Fruit fly (Drosophila melanogaster) S2 (cell line): ENCODE data around the gene CG3679.

Experiments
- CG8478 ChIP-seq: fragments of >200 bp; optimal IDR thresholded peaks from 2 replicates; lab custom pipeline; 2018
- CTCF ChIP-seq, 2 experiments: fragments of >200 bp; optimal IDR thresholded peaks; 2 replicates each; lab custom pipeline; 2018

The CG3679 gene

DNA sequence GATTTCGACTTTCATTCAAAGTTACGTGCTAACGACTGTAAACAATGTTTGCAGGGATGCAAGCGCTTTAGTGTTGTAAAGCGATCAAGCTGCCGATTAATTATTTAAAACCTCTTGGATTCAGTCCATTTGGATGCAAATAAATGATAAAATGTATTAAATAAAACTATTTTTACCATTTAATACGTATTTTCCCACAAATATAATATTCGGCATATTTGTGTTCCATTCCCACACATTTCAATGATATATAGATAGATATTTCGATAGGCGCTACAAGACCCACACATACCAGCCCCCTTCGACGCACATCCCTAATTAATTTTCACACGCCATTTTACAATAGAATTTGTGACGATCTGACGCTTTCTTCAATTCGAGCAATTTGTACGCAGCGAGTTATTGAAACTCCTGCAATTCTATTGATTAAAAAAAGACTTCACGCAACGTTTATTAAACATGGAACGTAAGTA lies 15.1 kb upstream of the CG3679 start, which contains the start of the genes CG32576 and caz:
Gene CG32576 (minus strand): TSS at position 42 of the 473 bp plus-strand sequence.
Gene caz (plus strand): TSS at position 319 of the 473 bp plus-strand sequence.
- TF ChIP-seq CTCF (optimal IDR thresholded peaks at IDR 0.05; lab: Kevin White, UChicago) (no peak), CG8478 (lab: Kevin White, UChicago) (no peak)

DNA sequence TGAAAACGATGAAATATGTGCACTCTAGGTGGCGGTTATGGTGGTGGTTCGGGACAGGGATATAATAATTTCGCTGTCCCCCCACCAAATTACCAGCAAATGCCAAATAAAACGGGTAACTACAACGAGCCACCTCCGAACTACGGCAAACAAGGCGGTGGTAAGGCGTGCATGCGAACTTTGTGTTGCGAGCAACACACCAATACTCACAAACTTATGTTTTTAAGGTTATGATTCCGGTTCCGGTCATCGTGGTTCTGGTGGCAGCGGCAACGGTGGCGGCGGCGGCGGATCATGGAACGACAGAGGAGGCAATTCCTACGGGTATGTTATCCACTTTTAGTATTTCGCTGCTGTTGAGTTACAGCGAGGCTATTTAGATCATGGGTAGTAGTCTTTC lies 14.7 kb upstream of the CG3679 start:
- TF ChIP-seq CTCF (optimal IDR thresholded peaks at IDR 0.05; lab: Kevin White, UChicago) (no peak), CG8478 (lab: Kevin White, UChicago) (no peak)

DNA sequence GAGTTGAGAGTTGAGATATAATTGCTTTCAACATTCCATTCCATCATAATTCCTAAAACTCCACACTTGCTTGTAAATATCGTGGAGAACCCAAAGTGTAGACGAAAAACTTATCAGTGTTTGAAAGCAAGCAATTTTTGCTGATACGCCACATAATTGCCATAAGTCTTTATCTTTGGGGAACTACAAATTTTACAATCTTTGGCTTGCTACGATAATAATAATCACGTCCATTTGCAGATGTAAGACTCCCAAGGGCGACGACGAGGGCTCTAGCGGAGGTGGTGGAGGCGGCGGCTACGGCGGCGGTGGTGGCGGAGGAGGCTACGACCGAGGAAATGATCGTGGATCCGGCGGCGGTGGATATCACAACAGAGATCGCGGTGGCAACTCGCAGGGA lies 11.0 kb upstream of the CG3679 start:
- TF ChIP-seq CTCF (optimal IDR thresholded peaks at IDR 0.05; lab: Kevin White, UChicago) (no peak), CG8478 (lab: Kevin White, UChicago) (no peak)

DNA sequence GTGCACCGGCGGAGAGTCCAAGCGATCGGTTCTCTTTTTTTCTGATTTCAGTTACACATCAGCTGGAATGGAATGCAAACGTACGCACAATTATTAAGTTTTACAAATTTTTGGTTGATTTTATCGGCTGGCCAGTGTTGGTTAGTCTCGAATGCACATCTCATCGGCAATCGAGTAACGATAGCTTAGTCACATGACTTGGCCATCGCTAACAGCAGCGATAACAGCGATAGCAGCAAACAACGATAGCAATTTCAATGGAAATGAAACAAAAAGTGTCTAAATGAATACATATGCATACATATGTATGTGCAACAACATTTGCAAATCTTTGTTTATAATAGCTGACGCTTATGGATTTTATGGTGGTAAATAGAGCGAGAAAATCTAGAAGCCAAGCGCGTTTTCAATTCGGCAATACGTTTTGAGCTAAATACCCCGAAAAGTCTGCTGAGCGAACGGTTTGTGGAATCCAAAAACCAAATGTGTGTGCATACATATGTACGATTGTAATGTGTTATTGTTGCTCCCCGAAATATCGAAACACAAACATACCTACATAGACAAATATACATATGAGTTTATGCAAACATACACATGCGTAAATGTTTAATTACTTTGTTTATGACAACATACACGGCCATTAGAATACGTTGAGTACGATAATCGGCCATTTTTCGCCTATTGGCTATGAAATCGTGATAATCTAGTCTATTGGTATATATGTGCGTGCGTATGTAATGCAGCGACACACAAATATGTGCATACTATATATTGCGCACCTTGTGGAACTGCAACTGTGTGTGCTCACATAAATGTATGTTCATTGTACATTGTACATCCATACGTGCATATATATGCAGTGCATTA lies 7.0 kb upstream of the CG3679 start, which contains the start of gene CG3632:
Gene CG3632 (plus strand): TSS at position 249 of the 870 bp plus-strand sequence.
- TF ChIP-seq CG8478 (lab: Kevin White, UChicago) (no peak), CTCF (optimal IDR thresholded peaks at IDR 0.05; lab: Kevin White, UChicago) (no peak)

DNA sequence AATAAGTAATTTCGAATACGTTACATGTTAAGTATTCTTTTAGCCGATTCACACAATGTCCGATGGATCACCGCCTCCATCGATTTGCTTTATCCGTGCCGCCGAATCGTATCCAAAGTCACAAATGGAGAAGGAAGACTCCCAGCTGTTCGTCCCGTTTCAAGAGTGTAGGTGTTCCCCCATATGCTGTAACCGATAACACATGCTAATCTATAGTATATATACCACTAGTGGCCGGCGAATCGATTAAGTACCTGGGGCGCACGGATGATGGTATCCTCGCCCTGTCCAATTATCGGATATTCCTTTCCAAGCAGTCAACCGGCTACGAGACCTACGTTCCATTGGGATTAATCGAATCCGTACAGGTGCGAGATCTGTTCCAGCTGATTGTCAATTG lies 6.1 kb upstream of the CG3679 start, which contains the start of gene ERp44:
Gene ERp44 (minus strand): TSS at position 101 of the 400 bp plus-strand sequence.
- no peak for TF ChIP-seq CTCF (optimal IDR thresholded peaks at IDR 0.05; lab: Kevin White, UChicago)
- no peak for TF ChIP-seq CG8478 (lab: Kevin White, UChicago)

DNA sequence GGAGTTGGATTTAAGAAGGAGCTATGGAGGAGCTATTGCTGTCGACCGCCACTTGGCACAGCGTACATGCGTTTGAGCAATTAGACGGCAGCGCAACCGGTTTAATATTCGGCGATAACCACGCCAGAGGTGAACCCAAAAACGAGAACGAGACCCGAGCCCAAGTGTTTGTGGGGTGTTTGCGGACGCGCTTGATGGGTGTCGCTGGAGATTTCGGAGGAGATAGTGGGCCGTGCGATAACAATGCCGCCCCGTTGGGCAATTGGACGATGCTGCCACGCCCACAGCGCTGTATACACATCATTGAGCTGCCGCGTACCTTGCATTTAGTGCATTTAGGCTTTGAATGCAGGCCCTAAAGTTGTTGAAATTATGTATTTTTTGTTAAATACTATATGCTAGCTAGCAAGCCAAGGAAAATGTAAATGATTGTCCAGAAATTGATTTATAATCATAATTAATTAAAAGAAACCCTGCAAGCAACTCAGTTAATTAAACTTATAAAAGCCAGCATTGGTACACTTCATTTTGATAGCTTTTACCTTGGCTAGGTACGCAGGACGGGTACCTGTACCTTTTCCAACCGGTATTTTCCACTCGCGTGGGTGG lies 4.7 kb downstream of the CG3679 start, which contains the start of gene Had1:
Gene Had1 (minus strand): TSS at position 358 of the 609 bp plus-strand sequence.
- TF ChIP-seq CTCF (optimal IDR thresholded peaks at IDR 0.05; lab: Kevin White, UChicago) (no peak), CG8478 (lab: Kevin White, UChicago) (no peak)

DNA sequence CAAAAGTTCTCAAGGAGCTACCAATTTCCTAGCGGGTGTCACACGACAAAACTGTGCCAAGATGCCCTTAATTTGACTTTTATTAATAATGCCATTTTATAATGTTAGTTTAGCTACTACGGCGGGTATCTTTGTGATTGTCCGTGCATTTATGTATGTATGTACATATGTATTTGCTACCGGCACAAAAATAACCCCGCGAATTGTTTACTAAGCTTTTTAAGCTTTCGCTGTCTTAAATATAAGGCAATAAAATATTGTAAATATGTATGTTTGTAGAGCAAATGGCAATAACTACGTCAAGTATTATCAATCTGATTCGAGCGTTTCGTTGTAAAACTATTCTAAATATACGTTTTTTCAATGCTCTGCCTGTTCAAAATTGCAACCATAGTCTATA lies 5.3 kb downstream of the CG3679 start:
- no peak for TF ChIP-seq CTCF (optimal IDR thresholded peaks at IDR 0.05; lab: Kevin White, UChicago)

DNA sequence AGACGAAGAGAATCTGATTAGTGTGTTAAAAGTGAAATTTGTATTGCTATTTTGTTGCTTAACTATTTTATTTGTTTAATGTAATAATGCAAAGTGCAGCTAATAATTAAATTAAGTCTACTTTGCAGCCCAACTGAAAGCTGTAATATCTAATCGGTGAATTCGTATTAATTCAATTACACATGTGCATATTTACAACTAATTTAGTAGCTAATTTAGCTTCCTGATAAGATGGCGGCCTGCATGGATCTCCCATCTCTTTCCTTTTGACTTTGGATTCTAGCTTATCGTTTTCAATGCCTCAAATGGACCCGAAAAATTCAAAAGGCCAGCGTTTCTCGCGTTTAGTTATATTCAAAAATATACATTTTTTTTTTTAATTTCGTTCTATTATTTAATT lies 6.1 kb downstream of the CG3679 start:
- no peak for TF ChIP-seq CG8478 (lab: Kevin White, UChicago)
- no peak for TF ChIP-seq CTCF (optimal IDR thresholded peaks at IDR 0.05; lab: Kevin White, UChicago)

DNA sequence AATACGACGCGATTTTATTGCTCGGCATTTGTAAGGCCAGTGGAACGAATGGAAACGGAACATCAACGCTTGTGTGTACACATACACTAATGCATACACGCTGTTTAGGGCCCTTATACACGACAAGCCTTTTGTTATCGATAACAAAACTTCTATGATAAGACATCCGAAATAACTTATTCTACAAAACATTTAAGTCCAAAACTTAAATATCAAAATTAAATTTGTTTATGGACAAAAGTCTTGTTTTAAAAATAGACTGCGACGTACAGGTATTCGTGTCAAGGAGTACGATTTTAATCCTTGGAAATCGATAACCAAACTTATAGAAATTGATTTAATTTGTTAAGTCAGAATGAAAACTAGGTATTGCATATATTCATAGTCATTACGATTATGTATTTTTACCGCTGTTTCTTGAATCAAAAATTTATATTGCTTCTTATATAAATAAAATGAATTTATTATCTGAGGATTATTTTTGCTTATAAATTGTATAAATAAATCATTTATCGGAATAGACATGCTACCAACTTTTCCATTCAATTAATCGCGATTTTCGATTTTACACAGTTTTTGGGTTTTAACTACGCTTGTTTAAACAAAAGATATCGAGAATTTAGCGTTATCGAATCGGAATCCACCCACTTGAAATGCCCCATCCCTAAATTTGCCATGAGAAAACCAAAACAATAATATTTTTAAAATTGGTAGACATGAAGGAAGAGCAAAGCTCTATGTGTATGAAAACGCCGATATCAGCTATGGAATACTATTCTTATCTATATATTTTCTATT lies 9.6 kb downstream of the CG3679 start, which contains the start of the genes CG9915 and SWIP:
Gene CG9915 (minus strand): TSS at position 61 of the 798 bp plus-strand sequence.
Gene SWIP (plus strand): TSS at position 632 of the 798 bp plus-strand sequence.
- no peak for TF ChIP-seq CG8478 (lab: Kevin White, UChicago)
- no peak for TF ChIP-seq CTCF (optimal IDR thresholded peaks at IDR 0.05; lab: Kevin White, UChicago)

DNA sequence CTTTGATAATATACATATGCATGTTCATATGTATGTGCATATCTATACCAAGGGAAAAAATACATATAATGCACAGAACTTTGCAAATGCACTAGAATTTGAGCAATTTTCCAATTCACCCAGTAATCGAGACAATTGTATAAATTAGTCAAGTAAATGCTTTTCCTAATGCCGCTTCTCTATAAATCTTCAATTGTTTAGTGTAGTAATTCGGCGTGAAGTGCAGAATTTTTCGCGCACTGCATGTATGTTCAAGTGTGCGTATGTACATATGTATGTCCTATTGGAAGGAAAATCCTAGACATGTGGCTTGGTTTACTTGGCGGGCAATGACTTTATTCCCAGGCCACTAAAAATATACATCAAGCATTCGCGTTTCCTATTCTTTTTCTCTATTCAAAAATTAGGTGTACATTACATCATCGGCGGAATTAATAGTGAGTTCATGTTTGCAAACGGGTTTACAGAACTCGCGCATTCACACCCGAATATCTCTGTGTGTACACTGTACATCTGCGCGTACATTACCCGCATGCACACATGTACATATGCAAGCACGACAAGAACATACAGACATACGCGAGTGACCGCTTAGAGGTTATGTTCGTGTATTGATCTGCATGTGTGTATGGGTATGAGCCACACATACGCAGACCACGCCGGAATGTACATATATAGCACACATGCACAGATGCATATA lies 15.3 kb downstream of the CG3679 start:
- TF ChIP-seq CTCF (optimal IDR thresholded peaks at IDR 0.05; lab: Kevin White, UChicago) (no peak), CG8478 (lab: Kevin White, UChicago) (no peak)

DNA sequence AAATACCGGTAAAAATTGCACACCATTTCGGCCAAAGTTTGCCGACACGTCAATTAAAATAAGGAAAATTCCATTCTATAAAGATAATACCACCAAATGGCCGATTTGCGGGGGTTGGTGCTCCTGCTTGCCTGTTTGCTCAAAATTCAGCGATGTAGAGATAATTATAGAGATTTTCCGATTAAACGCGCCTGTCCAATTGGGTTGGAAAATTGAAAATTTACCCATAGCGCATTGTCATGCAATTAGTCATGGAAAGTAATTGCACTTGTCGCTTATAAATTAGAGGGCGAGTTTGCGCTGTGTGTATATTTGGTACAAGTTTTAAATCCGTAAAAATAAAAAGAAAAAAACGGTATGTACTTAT lies 15.9 kb downstream of the CG3679 start:
- no peak for TF ChIP-seq CG8478 (lab: Kevin White, UChicago)
- no peak for TF ChIP-seq CTCF (optimal IDR thresholded peaks at IDR 0.05; lab: Kevin White, UChicago)

DNA sequence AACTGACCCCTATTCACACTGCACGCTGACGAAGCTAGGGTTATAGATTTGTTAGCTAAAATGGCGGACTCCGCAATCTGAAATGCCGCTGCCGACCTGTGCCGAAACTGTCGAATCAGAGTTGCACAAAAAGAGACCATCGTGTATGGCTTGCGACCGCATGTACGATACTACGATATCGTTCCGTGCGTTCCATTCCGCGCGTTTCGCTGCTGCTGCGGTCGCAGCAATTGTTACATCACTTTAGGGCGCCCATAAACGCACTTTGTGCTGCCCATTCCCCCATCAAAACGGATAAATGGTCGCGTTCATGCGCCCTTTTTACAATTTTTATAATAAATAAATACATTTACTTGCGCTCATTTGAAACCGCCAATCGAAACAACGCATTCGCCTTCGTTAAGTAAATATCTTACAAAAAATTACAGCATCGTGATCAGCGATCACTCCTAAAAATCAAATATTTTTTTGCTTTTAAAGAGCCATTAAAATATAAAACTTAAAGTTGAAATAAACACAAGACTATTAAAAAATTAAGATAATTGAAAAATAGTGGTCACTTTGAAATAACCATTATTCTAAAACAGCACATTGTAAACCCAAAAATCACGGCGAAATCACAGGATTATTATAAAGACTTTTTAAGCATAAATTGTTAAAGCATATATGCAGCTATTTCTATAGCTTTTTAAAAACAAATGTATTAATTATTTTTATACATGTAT lies 16.7 kb downstream of the CG3679 start, which contains the start of gene Cyp1:
Gene Cyp1 (minus strand): TSS at position 174 of the 725 bp plus-strand sequence.
- TF ChIP-seq CG8478 (lab: Kevin White, UChicago), result no peak
- TF ChIP-seq CTCF (optimal IDR thresholded peaks at IDR 0.05; lab: Kevin White, UChicago), result no peak

DNA sequence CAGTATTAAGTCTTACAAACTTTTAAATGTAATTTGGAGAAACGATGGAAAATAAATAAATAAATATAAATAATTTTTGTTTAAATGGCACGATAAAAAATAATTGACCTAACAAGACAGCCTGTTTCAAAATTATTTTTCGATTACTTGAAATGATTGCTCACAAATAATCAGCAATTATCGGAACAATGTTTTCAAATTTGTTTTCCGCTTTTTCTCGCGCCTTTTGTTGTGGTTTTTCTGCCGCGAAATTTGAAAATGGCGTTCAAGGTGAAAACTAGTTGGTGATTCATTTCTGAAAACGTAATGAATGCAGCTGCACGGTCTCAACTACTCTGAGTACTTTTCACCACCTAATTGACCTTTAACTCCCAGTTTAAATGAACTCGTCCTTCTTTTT lies 17.4 kb downstream of the CG3679 start:
- TF ChIP-seq CG8478 (lab: Kevin White, UChicago), result no peak
- no peak for TF ChIP-seq CTCF (optimal IDR thresholded peaks at IDR 0.05; lab: Kevin White, UChicago)
